Fruit fly (Drosophila melanogaster): ENCODE measurements around the gene CG13998.
A peak's percentile ranks its signal among the peaks of the same experiment; 100 is the strongest.

CG13998 gene

DNA sequence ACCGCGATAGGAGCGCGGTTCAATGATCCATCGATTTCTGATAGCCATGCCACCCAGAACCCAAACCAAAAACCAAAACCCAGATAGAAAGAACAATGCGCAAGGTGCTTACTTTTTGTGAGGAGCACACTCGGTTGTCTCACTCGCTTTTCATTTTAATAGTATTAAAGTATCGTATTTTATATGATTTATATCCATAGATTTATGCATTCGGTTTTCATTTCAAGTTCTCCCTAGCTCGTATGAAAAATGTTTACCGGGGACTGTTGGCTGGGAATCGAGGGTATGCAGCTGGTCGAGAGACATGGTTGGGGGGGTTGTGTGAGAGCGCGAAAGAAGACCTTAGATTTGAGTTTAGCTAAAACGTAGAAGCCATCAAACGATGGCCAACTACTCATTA, 15.4 kb upstream of the CG13998 start (continued):
- TF ChIP-seq CG8359 (GFP tag; optimal IDR thresholded peaks at IDR 0.05; ENCODE audit: borderline replicate concordance) (no peak), crol (GFP tag; IDR thresholded peaks at IDR 0.05) (no peak), zen2 (GFP tag; IDR thresholded peaks at IDR 0.05; ENCODE audit: partially characterized antibody) (no peak), unpg (GFP tag; optimal IDR thresholded peaks at IDR 0.05) (peak; percentile 50), sr (GFP tag; IDR thresholded peaks at IDR 0.05) (no peak), CG6813 (GFP tag; optimal IDR thresholded peaks at IDR 0.05) (no peak), CG10366 (GFP tag; IDR thresholded peaks at IDR 0.05) (peak; percentile 50), cwo (GFP tag; optimal IDR thresholded peaks at IDR 0.05) (no peak), H2.0 (GFP tag; IDR thresholded peaks at IDR 0.05) (peak; percentile 12; the same call in 1 of the 2 replicates), CG14860 (GFP tag; IDR thresholded peaks at IDR 0.05; ENCODE audit: partially characterized antibody) (no peak), Ravus (GFP tag; IDR thresholded peaks at IDR 0.05) (no peak), CG12942 (GFP tag; optimal IDR thresholded peaks at IDR 0.05) (no peak), hb (GFP tag; IDR thresholded peaks at IDR 0.05; ENCODE audit: partially characterized antibody) (no peak), bbx (GFP tag; IDR thresholded peaks at IDR 0.05; ENCODE audit: partially characterized antibody) (no peak), CG10431 (GFP tag; optimal IDR thresholded peaks at IDR 0.05) (no peak), al (GFP tag; IDR thresholded peaks at IDR 0.05) (peak; percentile 56; the same call in 1 of the 2 replicates), Meics (GFP tag; optimal IDR thresholded peaks at IDR 0.05) (no peak), pum (GFP tag; optimal IDR thresholded peaks at IDR 0.05) (no peak), HLH4C (GFP tag; IDR thresholded peaks at IDR 0.05; ENCODE audit: partially characterized antibody) (no peak), btn (GFP tag; optimal IDR thresholded peaks at IDR 0.05) (no peak), Asciz (GFP tag; optimal IDR thresholded peaks at IDR 0.05) (no peak), CG13296 (GFP tag; optimal IDR thresholded peaks at IDR 0.05) (no peak), CG7987 (GFP tag; optimal IDR thresholded peaks at IDR 0.05) (no peak), trh (GFP tag; optimal IDR thresholded peaks at IDR 0.05) (no peak), Pdp1 (GFP tag; optimal IDR thresholded peaks at IDR 0.05) (peak in 1 of 2 experiments; percentile 8), CG34224 (GFP tag; IDR thresholded peaks at IDR 0.05; ENCODE audit: partially characterized antibody) (no peak), CG17612 (GFP tag; IDR thresholded peaks at IDR 0.05) (no peak), H15 (GFP tag; IDR thresholded peaks at IDR 0.05) (peak; percentile 36; the same call in 1 of the 3 replicates), Dip3 (GFP tag; optimal IDR thresholded peaks at IDR 0.05) (no peak), CG5180 (GFP tag; optimal IDR thresholded peaks at IDR 0.05) (no peak), tap (tag; optimal IDR thresholded peaks at IDR 0.05) (no peak), Oli (tag; optimal IDR thresholded peaks at IDR 0.05) (peak; percentile 37), D (optimal IDR thresholded peaks at IDR 0.05) (no peak), D (GFP tag; optimal IDR thresholded peaks at IDR 0.05) (no peak), GATAe (GFP tag; conservative IDR thresholded peaks at IDR 0.05) (no peak; the same call in 1 of the 2 replicates), CG11695 (GFP tag; IDR thresholded peaks at IDR 0.05) (peak; percentile 40; the same call in 2 of the 3 replicates), CG2712 (tag; optimal IDR thresholded peaks at IDR 0.05) (peak; percentile 15), CG2199 (GFP tag; IDR thresholded peaks at IDR 0.05) (no peak), sim (GFP tag; IDR thresholded peaks at IDR 0.05) (no peak; the same call in 1 of the 2 replicates), CG9817 (tag; optimal IDR thresholded peaks at IDR 0.05) (no peak), CG13894 (tag; optimal IDR thresholded peaks at IDR 0.05) (no peak), sens-2 (GFP tag; IDR thresholded peaks at IDR 0.05) (no peak; the same call in 1 of the 2 replicates), ro (GFP tag; IDR thresholded peaks at IDR 0.05) (no peak), Hr39 (optimal IDR thresholded peaks at IDR 0.05) (no peak), CTCF (GFP tag; optimal IDR thresholded peaks at IDR 0.05) (no peak), nom (GFP tag; optimal IDR thresholded peaks at IDR 0.05) (no peak), dmrt99B (tag; optimal IDR thresholded peaks at IDR 0.05) (peak; percentile 54), Hmr (GFP tag; optimal IDR thresholded peaks at IDR 0.05) (no peak), Ets65A (GFP tag) (no peak), CG2120 (GFP tag; optimal IDR thresholded peaks at IDR 0.05) (peak; percentile 57), eve (GFP tag; optimal IDR thresholded peaks at IDR 0.05) (no peak)

All from whole organism, embryonic.